Worm (Caenorhabditis elegans) whole organism, dauer: ENCODE results near the gene srt-47.

Experiments
- unc-62 ChIP-seq: sonication (generic microtip); optimal IDR thresholded peaks from 2 replicates; lab custom pipeline; 2017; ENCODE audit warnings: missing biosample characterization, missing genetic modification reagents, missing genetic modification characterization

Gene srt-47

ce11 chrIV:15053271-15053670 lies at the start of gene srt-47:
srt-47 (minus strand) TSS chrIV:15053371.
- no peak for TF ChIP-seq unc-62

ce11 chrIV:15098294-15098693 lies 45.1 kb upstream of the srt-47 start, which contains the start of gene srt-49:
srt-49 (minus strand) TSS chrIV:15098394.
- no peak for TF ChIP-seq unc-62

DNA sequence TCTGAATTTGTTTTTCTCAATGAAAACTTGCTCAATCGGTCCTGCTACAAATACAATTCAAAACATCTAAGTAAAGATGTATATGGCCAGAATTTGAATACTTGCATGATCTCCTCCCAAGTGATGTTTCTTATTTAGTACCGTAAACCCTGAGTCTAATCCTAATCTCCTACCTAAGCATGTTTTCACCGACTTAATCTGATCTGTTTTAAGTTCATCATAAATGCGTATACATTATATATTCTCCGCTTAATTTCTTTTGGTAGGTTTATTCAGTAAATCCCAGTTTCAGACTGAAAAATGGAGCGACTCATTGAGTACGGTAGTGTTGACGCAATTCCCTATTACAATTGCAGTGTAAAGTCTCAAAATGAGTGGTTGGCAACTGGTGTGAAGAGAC lies 21.2 kb upstream of the srt-47 start, which contains the start of gene srt-50:
TSS of gene srt-50 (plus strand) at position 301 of the 400 bp plus-strand sequence.
- TF ChIP-seq unc-62: no peak

DNA sequence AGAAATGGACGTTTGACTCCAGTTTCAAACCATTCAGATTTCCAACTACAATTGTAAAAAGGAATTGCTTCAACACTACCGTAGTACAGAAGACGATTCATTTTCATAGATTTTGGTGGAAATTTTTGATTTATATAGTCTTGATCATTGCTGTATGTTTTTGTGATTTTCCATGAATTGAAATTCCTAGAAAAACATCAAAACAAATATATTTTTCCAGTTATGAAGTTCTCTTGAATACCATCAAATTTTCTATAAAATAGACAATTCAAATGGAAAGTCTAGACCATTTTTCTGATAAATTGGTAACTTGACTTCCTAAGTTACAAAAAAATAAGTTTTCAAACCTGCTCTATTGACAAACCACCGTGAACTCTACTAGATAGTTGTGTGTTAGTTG lies 15.6 kb upstream of the srt-47 start, which contains the start of gene srt-48:
TSS of gene srt-48 (minus strand) at position 101 of the 400 bp plus-strand sequence.
- no peak for TF ChIP-seq unc-62

DNA sequence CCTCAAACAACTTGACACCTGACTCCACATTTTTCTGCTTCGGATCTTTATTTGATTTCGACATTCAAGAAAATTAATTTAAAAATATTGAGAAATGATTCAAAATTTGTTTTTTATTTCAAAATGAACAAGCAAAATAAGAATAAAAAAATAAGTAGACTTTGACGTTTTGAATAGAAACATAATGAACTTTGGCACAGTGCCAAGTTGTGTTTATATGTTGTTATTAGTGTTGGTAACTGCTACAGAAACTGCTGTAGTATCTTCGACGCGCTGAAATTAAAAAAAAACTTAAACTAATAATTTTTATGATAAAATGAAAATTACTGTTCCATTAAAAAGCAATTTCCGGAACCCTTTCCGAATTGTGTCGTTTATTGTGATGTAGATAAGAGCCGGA lies 12.5 kb upstream of the srt-47 start, which contains the start of gene Y41E3.18:
TSS of gene Y41E3.18 (minus strand) at position 101 of the 400 bp plus-strand sequence.
- TF ChIP-seq unc-62: no peak

ce11 chrIV:15063789-15064188 lies 10.6 kb upstream of the srt-47 start:
- TF ChIP-seq unc-62: no peak

DNA sequence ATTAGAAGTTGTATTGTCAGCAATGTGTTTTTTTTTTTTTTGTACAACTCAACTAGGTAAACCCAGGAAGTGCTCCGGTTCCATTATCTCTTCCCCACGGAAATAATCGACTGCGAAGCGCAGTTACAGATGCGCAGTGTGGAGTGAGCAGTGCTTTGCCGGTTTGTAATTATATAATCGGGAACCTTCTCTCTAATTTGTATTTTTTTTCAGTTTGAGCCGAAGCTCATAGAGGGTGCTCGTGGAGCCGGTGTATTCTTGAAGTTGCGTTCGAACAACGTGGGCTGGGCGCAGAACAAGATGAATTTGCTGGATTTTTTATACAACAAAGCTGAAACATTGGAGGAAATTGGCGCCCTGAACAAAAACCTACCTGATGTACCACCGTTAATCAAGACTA lies 4.8 kb upstream of the srt-47 start, which contains the start of gene Y41E3.13:
TSS of gene Y41E3.13 (plus strand) at position 301 of the 400 bp plus-strand sequence.
- no peak for TF ChIP-seq unc-62

DNA sequence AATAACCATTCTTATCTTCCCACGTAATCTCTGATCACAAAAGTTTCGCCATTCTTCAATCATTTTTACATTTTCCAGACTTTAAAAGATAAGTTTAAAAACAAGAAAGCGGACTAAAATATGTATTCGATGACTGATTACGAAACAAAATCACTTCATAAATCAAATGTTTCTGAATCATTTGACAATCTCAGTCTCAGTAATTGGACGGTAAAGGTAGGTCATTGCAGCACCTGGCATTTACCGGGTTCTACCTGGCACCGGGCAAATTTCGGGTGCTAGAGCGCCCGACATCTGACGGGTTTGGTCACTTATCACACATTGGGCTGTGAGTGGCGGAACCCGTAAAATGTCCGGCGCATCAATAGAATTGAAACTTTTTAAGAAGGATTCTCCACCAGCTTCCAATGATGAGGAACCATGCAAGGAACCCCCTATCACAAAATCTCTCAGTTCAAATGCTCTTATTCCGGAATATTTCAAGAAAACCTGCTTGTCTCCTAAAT lies 3.0 kb upstream of the srt-47 start, which contains the start of gene Y41E3.19:
TSS of gene Y41E3.19 (plus strand) at position 51 of the 506 bp plus-strand sequence.
- TF ChIP-seq unc-62: no peak

- TF ChIP-seq unc-62: no peak
These were observed 2.1 kb downstream of the srt-47 start for ce11 chrIV:15051045-15051444.

- TF ChIP-seq unc-62: no peak
These were observed 3.7 kb downstream of the srt-47 start for ce11 chrIV:15049288-15050094.

- no peak for TF ChIP-seq unc-62
These were observed 7.0 kb downstream of the srt-47 start for ce11 chrIV:15046162-15046561.

ce11 chrIV:15042159-15042936 lies 10.8 kb downstream of the srt-47 start:
- TF ChIP-seq unc-62: no peak

- TF ChIP-seq unc-62: no peak
These were observed 12.0 kb downstream of the srt-47 start for ce11 chrIV:15041124-15041523.

DNA sequence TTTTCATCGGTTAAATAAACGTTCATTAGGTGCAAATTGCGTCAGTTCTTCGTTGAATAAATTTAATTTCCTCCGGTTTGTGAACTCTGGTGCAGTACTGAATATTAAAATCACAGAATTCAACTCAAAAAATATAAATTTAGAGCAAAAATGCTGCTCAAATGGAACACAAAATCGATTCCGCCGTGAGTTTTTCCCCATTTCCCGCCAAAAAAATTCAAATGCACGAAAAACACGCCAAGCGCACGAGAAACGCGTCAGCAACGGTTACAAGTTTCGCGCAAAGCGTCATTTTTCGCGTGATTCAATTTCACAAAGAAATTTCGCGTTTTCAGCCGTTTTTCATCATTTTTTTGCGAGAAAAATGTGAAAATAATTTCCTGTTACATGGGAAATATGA lies 13.7 kb downstream of the srt-47 start, which contains the start of gene hrpu-1:
TSS of gene hrpu-1 (plus strand) at position 140 of the 400 bp plus-strand sequence.
- no peak for TF ChIP-seq unc-62

- no peak for TF ChIP-seq unc-62
These were observed 14.3 kb downstream of the srt-47 start for ce11 chrIV:15038821-15039220.

- TF ChIP-seq unc-62: no peak
These were observed 15.7 kb downstream of the srt-47 start for ce11 chrIV:15037492-15037891.

ce11 chrIV:15036974-15037373 lies 16.2 kb downstream of the srt-47 start, which contains the start of gene eef-1B.2:
eef-1B.2 (plus strand) TSS chrIV:15037331.
- no peak for TF ChIP-seq unc-62
